Fruit fly (Drosophila melanogaster): ENCODE data around the gene t.

The t gene

dm6 chrX:9220434-9220833, 2.6 kb downstream of the t start (continued):
- no peak for TF ChIP-seq jigr1 (GFP tag; IDR thresholded peaks at IDR 0.05)
- TF ChIP-seq Rx (GFP tag; IDR thresholded peaks at IDR 0.05), result peak; percentile 39
- TF ChIP-seq Nf-YB (GFP tag; optimal IDR thresholded peaks at IDR 0.05), result no peak
- TF ChIP-seq az2 (GFP tag; optimal IDR thresholded peaks at IDR 0.05), result no peak
- TF ChIP-seq wek (GFP tag; optimal IDR thresholded peaks at IDR 0.05), result no peak
- peak in 1 of 2 experiments; percentile 52 for TF ChIP-seq bsh (GFP tag; optimal IDR thresholded peaks at IDR 0.05)
- TF ChIP-seq dimm (GFP tag; IDR thresholded peaks at IDR 0.05), result no peak
- TF ChIP-seq Myb (GFP tag; optimal IDR thresholded peaks at IDR 0.05), result no peak
- no peak for TF ChIP-seq trem (tag; optimal IDR thresholded peaks at IDR 0.05)
- no peak for TF ChIP-seq crc (GFP tag; optimal IDR thresholded peaks at IDR 0.05)
- TF ChIP-seq chm (GFP tag; IDR thresholded peaks at IDR 0.05), result no peak
- TF ChIP-seq CG18476 (GFP tag; optimal IDR thresholded peaks at IDR 0.05), result no peak
- no peak for TF ChIP-seq Rfx (GFP tag; IDR thresholded peaks at IDR 0.05)
- TF ChIP-seq CG34422 (GFP tag; IDR thresholded peaks at IDR 0.05), result peak; percentile 33; the same call in 1 of the 3 replicates
- TF ChIP-seq CG17361 (GFP tag; IDR thresholded peaks at IDR 0.05), result 0 out of 3 replicates have a peak, but pooled peaks have one; percentile 14
- TF ChIP-seq Ets65A (GFP tag), result peak; percentile 85
- no peak for TF ChIP-seq Hr39 (optimal IDR thresholded peaks at IDR 0.05)
- no peak for TF ChIP-seq al (GFP tag; IDR thresholded peaks at IDR 0.05)
- TF ChIP-seq bigmax (GFP tag; optimal IDR thresholded peaks at IDR 0.05), result no peak
- peak; percentile 35 for TF ChIP-seq fd96Cb (tag; optimal IDR thresholded peaks at IDR 0.05)
- TF ChIP-seq Dip3 (GFP tag; optimal IDR thresholded peaks at IDR 0.05), result no peak
- TF ChIP-seq CG8089 (GFP tag; optimal IDR thresholded peaks at IDR 0.05), result no peak
- TF ChIP-seq gem (tag; optimal IDR thresholded peaks at IDR 0.05), result peak; percentile 34
- no peak for TF ChIP-seq NfI (GFP tag; optimal IDR thresholded peaks at IDR 0.05)
- no peak for TF ChIP-seq CG43689 (GFP tag; IDR thresholded peaks at IDR 0.05)
- TF ChIP-seq CG11504 (tag; optimal IDR thresholded peaks at IDR 0.05), result no peak
- TF ChIP-seq tin (GFP tag; optimal IDR thresholded peaks at IDR 0.05), result no peak
- TF ChIP-seq p53 (GFP tag; optimal IDR thresholded peaks at IDR 0.05), result no peak
- 0 out of 2 replicates have a peak, but pooled peaks have one; percentile 16 for TF ChIP-seq peb (GFP tag; IDR thresholded peaks at IDR 0.05)

- TF ChIP-seq Gsc (GFP tag; IDR thresholded peaks at IDR 0.05) (no peak), inv (GFP tag; IDR thresholded peaks at IDR 0.05; ENCODE audit: partially characterized antibody) (no peak), Fer1 (GFP tag; optimal IDR thresholded peaks at IDR 0.05) (no peak)
Measured at dm6 chrX:9216572-9216971, 6.5 kb downstream of the t start, which contains the start of gene CG15369. CG15369 (plus strand) TSS chrX:9216872.

dm6 chrX:9215485-9215884, 7.6 kb downstream of the t start, which contains the start of gene CG15368:
CG15368 (plus strand) TSS chrX:9215785.
- no peak for TF ChIP-seq Lim3 (GFP tag; IDR thresholded peaks at IDR 0.05)
- no peak for TF ChIP-seq amos (GFP tag; IDR thresholded peaks at IDR 0.05; ENCODE audit: partially characterized antibody)
- TF ChIP-seq gfzf (GFP tag; optimal IDR thresholded peaks at IDR 0.05), result no peak
- no peak for TF ChIP-seq Scr (GFP tag; IDR thresholded peaks at IDR 0.05; ENCODE audit: partially characterized antibody)
- TF ChIP-seq CG18476 (GFP tag; optimal IDR thresholded peaks at IDR 0.05), result no peak
- no peak for TF ChIP-seq Mrtf (GFP tag; IDR thresholded peaks at IDR 0.05)
- TF ChIP-seq CG34224 (GFP tag; IDR thresholded peaks at IDR 0.05; ENCODE audit: partially characterized antibody), result no peak
- no peak for TF ChIP-seq nom (GFP tag; optimal IDR thresholded peaks at IDR 0.05)
- TF ChIP-seq Nf-YB (GFP tag; optimal IDR thresholded peaks at IDR 0.05), result no peak
- TF ChIP-seq CG9727 (GFP tag; optimal IDR thresholded peaks at IDR 0.05), result no peak
- TF ChIP-seq gcm (GFP tag; optimal IDR thresholded peaks at IDR 0.05), result no peak
- TF ChIP-seq CG9817 (tag; optimal IDR thresholded peaks at IDR 0.05), result no peak
- TF ChIP-seq CG10462 (GFP tag; optimal IDR thresholded peaks at IDR 0.05), result no peak
- TF ChIP-seq insv (GFP tag; optimal IDR thresholded peaks at IDR 0.05), result no peak
- TF ChIP-seq CG8281 (tag; optimal IDR thresholded peaks at IDR 0.05), result no peak
- no peak for TF ChIP-seq sug (tag; optimal IDR thresholded peaks at IDR 0.05)

Data from whole organism, embryonic.